Worm (Caenorhabditis elegans) whole organism, late embryonic: Measurements from ENCODE around the gene Y38A10A.7.

Experiments
- Y22D7AL.16 ChIP-seq: sonication (generic microtip); optimal IDR thresholded peaks from 2 replicates; lab custom pipeline; 2016; ENCODE audit warnings: missing genetic modification characterization, missing compliant biosample characterization
- ceh-18 ChIP-seq: sonication (generic microtip); optimal IDR thresholded peaks from 2 replicates; lab custom pipeline; 2016; ENCODE audit warnings: missing genetic modification characterization, missing compliant biosample characterization
- ceh-31 ChIP-seq: sonication (generic microtip); optimal IDR thresholded peaks from 2 replicates; lab custom pipeline; 2016; ENCODE audit warnings: missing genetic modification characterization, missing compliant biosample characterization
- elt-2 ChIP-seq: sonication (generic microtip); optimal IDR thresholded peaks from 2 replicates; lab custom pipeline; 2016; ENCODE audit warnings: missing genetic modification reagents, missing genetic modification characterization, missing compliant biosample characterization
- elt-4 ChIP-seq: sonication (generic microtip); optimal IDR thresholded peaks from 2 replicates; lab custom pipeline; 2016; ENCODE audit warnings: missing genetic modification characterization, missing compliant biosample characterization
- ets-4 ChIP-seq: sonication (generic microtip); optimal IDR thresholded peaks from 2 replicates; lab custom pipeline; 2016; ENCODE audit warnings: missing genetic modification characterization, missing compliant biosample characterization
- hlh-30 ChIP-seq: sonication (generic microtip); optimal IDR thresholded peaks from 2 replicates; lab custom pipeline; 2017; ENCODE audit warnings: antibody characterized with exemption, missing genetic modification characterization, missing compliant biosample characterization; ENCODE audit not compliant: insufficient read depth
- madf-2 ChIP-seq: sonication (generic microtip); optimal IDR thresholded peaks from 2 replicates; lab custom pipeline; 2017; ENCODE audit warnings: missing genetic modification characterization, missing compliant biosample characterization
- nhr-11 ChIP-seq: fragments of 150-350 bp; optimal IDR thresholded peaks from 2 replicates; lab custom pipeline; 2014; ENCODE audit warnings: missing biosample characterization, missing genetic modification characterization
- pha-4 ChIP-seq: fragments of 150-350 bp; optimal IDR thresholded peaks from 2 replicates; lab custom pipeline; 2018; ENCODE audit warnings: missing biosample characterization, missing genetic modification reagents, missing genetic modification characterization
- sdc-2 ChIP-seq: sonication (generic microtip); optimal IDR thresholded peaks from 2 replicates; lab custom pipeline; 2016; ENCODE audit warnings: missing genotype, missing genetic modification characterization, missing compliant biosample characterization
- sox-2 ChIP-seq: fragments of 200-800 bp; sonication (Bioruptor generic); IDR thresholded peaks from 2 replicates; pipeline ENCODE4 v1.3.6; 2022; ENCODE audit warnings: missing genetic modification reagents, missing genetic modification characterization, missing compliant biosample characterization
- sox-4 ChIP-seq: sonication (generic microtip); optimal IDR thresholded peaks from 2 replicates; lab custom pipeline; 2017; ENCODE audit warnings: mild to moderate bottlenecking, missing genetic modification characterization, inconsistent platforms, missing compliant biosample characterization

DNA sequence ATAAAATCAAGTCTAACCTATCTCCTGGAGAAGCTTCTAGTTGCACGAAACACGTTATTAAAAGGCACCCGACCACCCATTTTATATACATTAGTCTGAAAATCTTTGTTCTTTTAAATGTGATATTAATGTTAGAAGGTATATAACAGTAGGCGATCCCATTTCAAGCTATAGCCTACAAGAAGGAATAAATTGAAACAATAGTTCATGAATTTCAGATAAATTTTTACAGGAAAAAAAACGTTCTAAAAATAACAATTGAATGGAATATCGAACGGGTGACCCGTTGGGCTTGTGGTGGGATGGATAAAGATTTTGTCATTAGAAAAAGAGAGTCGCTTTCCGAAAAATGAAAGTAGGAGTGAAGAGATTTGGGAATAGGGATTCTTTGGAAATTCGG, 48.2 kb upstream of the Y38A10A.7 start, which contains the start of gene pgap-3:
- TF ChIP-seq Y22D7AL.16 (tag; lab: Kevin White, UChicago) (no peak), sdc-2 (tag; lab: Kevin White, UChicago) (no peak), hlh-30 (tag; lab: Kevin White, UChicago) (no peak), ceh-31 (tag; lab: Kevin White, UChicago) (no peak), ets-4 (tag; lab: Kevin White, UChicago) (no peak), elt-2 (tag; lab: Kevin White, UChicago) (no peak), elt-4 (tag; lab: Kevin White, UChicago) (no peak), sox-4 (tag; lab: Kevin White, UChicago) (no peak), sox-2 (GFP tag; lab: Robert Waterston, UW) (no peak), pha-4 (tag; lab: Kevin White, UChicago) (no peak), madf-2 (tag; lab: Kevin White, UChicago) (no peak), nhr-11 (tag; lab: Kevin White, UChicago) (no peak), ceh-18 (tag; lab: Kevin White, UChicago) (no peak)
